Fruit fly (Drosophila melanogaster) whole organism, embryonic: Measurements from ENCODE around the gene CG15263.

Experiments used
- Aef1 ChIP-seq: fragments of 200-800 bp; sonication (Bioruptor generic); IDR thresholded peaks from 3 replicates; pipeline ENCODE4 v1.3.6; 2022; ENCODE audit warnings: missing biosample characterization, missing genetic modification characterization
- Antp ChIP-seq: fragments of 200-800 bp; sonication (Bioruptor generic); optimal IDR thresholded peaks from 3 replicates; lab custom pipeline; 2016; ENCODE audit warnings: missing biosample characterization, missing genetic modification characterization
- CG10565 ChIP-seq: fragments of 200-800 bp; sonication (Bioruptor generic); optimal IDR thresholded peaks from 3 replicates; lab custom pipeline; 2016; ENCODE audit warnings: missing biosample characterization, mild to moderate bottlenecking, missing genetic modification characterization
- CG10959 ChIP-seq: fragments of 200-800 bp; sonication (Bioruptor generic); IDR thresholded peaks from 2 replicates; pipeline ENCODE4 v1.3.6; 2022; ENCODE audit warnings: missing biosample characterization, missing genetic modification characterization
- CG11398 ChIP-seq: fragments of 200-800 bp; sonication (Bioruptor generic); optimal IDR thresholded peaks from 2 replicates; lab custom pipeline; 2016; ENCODE audit warnings: missing biosample characterization, missing genetic modification characterization
- CG12071 ChIP-seq: fragments of 200-800 bp; sonication (Bioruptor generic); optimal IDR thresholded peaks from 3 replicates; lab custom pipeline; 2018; ENCODE audit warnings: missing biosample characterization, mild to moderate bottlenecking, missing genetic modification characterization
- CG12104 ChIP-seq: fragments of 200-800 bp; sonication (Bioruptor generic); optimal IDR thresholded peaks from 3 replicates; lab custom pipeline; 2016; ENCODE audit warnings: missing biosample characterization, missing genetic modification characterization
- CG15269 ChIP-seq: fragments of 200-800 bp; sonication (Bioruptor generic); optimal IDR thresholded peaks from 2 replicates; lab custom pipeline; 2018; ENCODE audit warnings: missing biosample characterization, mild to moderate bottlenecking, missing genetic modification characterization, moderate library complexity
- CG1603 ChIP-seq: fragments of 200-800 bp; sonication (Bioruptor generic); optimal IDR thresholded peaks from 2 replicates; lab custom pipeline; 2019; ENCODE audit warnings: missing biosample characterization, mild to moderate bottlenecking, missing genetic modification characterization, moderate library complexity
- CG17385 ChIP-seq: fragments of 200-800 bp; sonication (Bioruptor generic); optimal IDR thresholded peaks from 3 replicates; lab custom pipeline; 2018; ENCODE audit warnings: missing biosample characterization, mild to moderate bottlenecking, missing genetic modification characterization
- CG30403 ChIP-seq: fragments of 200-800 bp; sonication (Bioruptor generic); optimal IDR thresholded peaks from 3 replicates; lab custom pipeline; 2016; ENCODE audit warnings: missing biosample characterization, missing genetic modification characterization
- CG32772 ChIP-seq: fragments of 200-800 bp; sonication (Bioruptor generic); IDR thresholded peaks from 2 replicates; pipeline ENCODE4 v1.3.6; 2022; ENCODE audit warnings: missing biosample characterization, missing genetic modification characterization
- CG34224 ChIP-seq: fragments of 200-800 bp; sonication (Bioruptor generic); IDR thresholded peaks from 3 replicates; pipeline ENCODE4 v1.3.6; 2022; ENCODE audit warnings: missing biosample characterization, missing genetic modification characterization; ENCODE audit not compliant: partially characterized antibody
- CG4424 ChIP-seq: fragments of 200-800 bp; sonication (Bioruptor generic); optimal IDR thresholded peaks from 3 replicates; lab custom pipeline; 2016; ENCODE audit warnings: missing biosample characterization, missing genetic modification characterization
- CG6854 ChIP-seq: fragments of 200-800 bp; sonication (Bioruptor generic); optimal IDR thresholded peaks from 3 replicates; lab custom pipeline; 2017; ENCODE audit warnings: missing biosample characterization, mild to moderate bottlenecking, missing genetic modification characterization
- CG7271 ChIP-seq: fragments of 200-800 bp; sonication (Bioruptor generic); optimal IDR thresholded peaks from 2 replicates; lab custom pipeline; 2018; ENCODE audit warnings: missing biosample characterization, mild to moderate bottlenecking, missing genetic modification characterization, moderate library complexity
- CG7745 ChIP-seq: fragments of 200-800 bp; sonication (Bioruptor generic); optimal IDR thresholded peaks from 2 replicates; lab custom pipeline; 2018; ENCODE audit warnings: missing biosample characterization, mild to moderate bottlenecking, missing genetic modification characterization, moderate library complexity
- CG7839 ChIP-seq: fragments of 200-800 bp; sonication (Bioruptor generic); optimal IDR thresholded peaks from 3 replicates; lab custom pipeline; 2018; ENCODE audit warnings: missing biosample characterization, mild to moderate bottlenecking, missing genetic modification characterization, moderate library complexity
- HmgZ ChIP-seq: fragments of 200-800 bp; sonication (Bioruptor generic); optimal IDR thresholded peaks from 2 replicates; lab custom pipeline; 2018; ENCODE audit warnings: missing biosample characterization, mild to moderate bottlenecking, missing genetic modification characterization
- Hmr ChIP-seq: fragments of 200-800 bp; sonication (Bioruptor generic); optimal IDR thresholded peaks from 3 replicates; lab custom pipeline; 2017; ENCODE audit warnings: mild to moderate bottlenecking, missing biosample characterization, missing genetic modification reagents, missing genetic modification characterization
- Hr3 ChIP-seq: fragments of 200-800 bp; sonication (Bioruptor generic); optimal IDR thresholded peaks from 3 replicates; lab custom pipeline; 2016; ENCODE audit warnings: missing biosample characterization, missing genetic modification characterization
- Med ChIP-seq: fragments of 200-800 bp; sonication (Bioruptor generic); peaks from one replicate; lab custom pipeline; 2016; ENCODE audit warnings: missing biosample characterization, missing genetic modification characterization, mild to moderate bottlenecking, inconsistent platforms, moderate library complexity
- Myb ChIP-seq: fragments of 200-800 bp; sonication (Bioruptor generic); optimal IDR thresholded peaks from 2 replicates; lab custom pipeline; 2016; ENCODE audit warnings: missing biosample characterization, missing genetic modification characterization
- Oli ChIP-seq: fragments of 200-800 bp; sonication (Bioruptor generic); optimal IDR thresholded peaks from 2 replicates; lab custom pipeline; 2018; ENCODE audit warnings: missing biosample characterization, mild to moderate bottlenecking, missing genetic modification characterization, moderate library complexity
- Poxn ChIP-seq: fragments of 200-800 bp; sonication (Bioruptor generic); IDR thresholded peaks from 2 replicates; pipeline ENCODE4 v1.3.6; 2022; ENCODE audit warnings: missing biosample characterization, missing genetic modification characterization
- Ptx1 ChIP-seq: fragments of 200-800 bp; sonication (Bioruptor generic); IDR thresholded peaks from 2 replicates; pipeline ENCODE4 v1.3.6; 2022; ENCODE audit warnings: missing biosample characterization, missing genetic modification characterization
- Rfx ChIP-seq: fragments of 200-800 bp; sonication (Bioruptor generic); IDR thresholded peaks from 2 replicates; pipeline ENCODE4 v1.3.6; 2022; ENCODE audit warnings: missing biosample characterization, missing genetic modification characterization
- TFAM ChIP-seq: fragments of 200-800 bp; sonication (Bioruptor generic); optimal IDR thresholded peaks from 2 replicates; lab custom pipeline; 2017; ENCODE audit warnings: missing biosample characterization, missing genetic modification characterization, inconsistent platforms
- YL-1 ChIP-seq: fragments of 200-800 bp; sonication (Bioruptor generic); optimal IDR thresholded peaks from 3 replicates; lab custom pipeline; 2017; ENCODE audit warnings: missing biosample characterization, mild to moderate bottlenecking, missing genetic modification characterization
- cad ChIP-seq: fragments of >200 bp; optimal IDR thresholded peaks from 2 replicates; lab custom pipeline; 2017; ENCODE audit warnings: missing biosample characterization, missing genetic modification characterization
- crol ChIP-seq: fragments of 200-800 bp; sonication (Bioruptor generic); IDR thresholded peaks from 2 replicates; pipeline ENCODE4 v1.3.6; 2022; ENCODE audit warnings: missing biosample characterization, missing genetic modification characterization
- fru ChIP-seq: fragments of >200 bp; optimal IDR thresholded peaks from 2 replicates; lab custom pipeline; 2017
- gem ChIP-seq: fragments of 200-800 bp; sonication (Bioruptor generic); optimal IDR thresholded peaks from 2 replicates; lab custom pipeline; 2019; ENCODE audit warnings: missing biosample characterization, mild to moderate bottlenecking, missing genetic modification characterization, moderate library complexity
- grau ChIP-seq: fragments of 200-800 bp; optimal IDR thresholded peaks from 3 replicates; lab custom pipeline; 2019; ENCODE audit warnings: missing biosample characterization, mild to moderate bottlenecking, missing genetic modification characterization, moderate library complexity
- grn ChIP-seq: fragments of 200-800 bp; sonication (Bioruptor generic); optimal IDR thresholded peaks from 3 replicates; lab custom pipeline; 2017; ENCODE audit warnings: missing biosample characterization, missing genetic modification characterization
- gro ChIP-seq: fragments of 200-800 bp; sonication (Bioruptor generic); optimal IDR thresholded peaks from 2 replicates; lab custom pipeline; 2016; ENCODE audit warnings: missing biosample characterization, missing genetic modification characterization
- ham ChIP-seq: fragments of 200-800 bp; sonication (Bioruptor generic); IDR thresholded peaks from 2 replicates; pipeline ENCODE4 v1.3.6; 2022; ENCODE audit warnings: missing biosample characterization, missing genetic modification characterization
- her ChIP-seq: fragments of 200-800 bp; sonication (Bioruptor generic); optimal IDR thresholded peaks from 2 replicates; lab custom pipeline; 2016; ENCODE audit warnings: missing biosample characterization, missing genetic modification characterization
- luna ChIP-seq: fragments of 200-800 bp; sonication (Bioruptor generic); optimal IDR thresholded peaks from 2 replicates; lab custom pipeline; 2016; ENCODE audit warnings: missing biosample characterization, missing genetic modification characterization
- mam ChIP-seq: fragments of 200-800 bp; sonication (Bioruptor generic); optimal IDR thresholded peaks from 3 replicates; lab custom pipeline; 2016; ENCODE audit warnings: missing biosample characterization, missing genetic modification characterization
- mirr ChIP-seq: fragments of 200-800 bp; sonication (Bioruptor generic); optimal IDR thresholded peaks from 3 replicates; lab custom pipeline; 2018; ENCODE audit warnings: missing biosample characterization, mild to moderate bottlenecking, missing genetic modification characterization
- phol ChIP-seq: fragments of 200-800 bp; sonication (Bioruptor generic); optimal IDR thresholded peaks from 3 replicates; lab custom pipeline; 2018; ENCODE audit warnings: missing biosample characterization, mild to moderate bottlenecking, missing genetic modification characterization, moderate library complexity
- pnt ChIP-seq: fragments of 200-800 bp; sonication (Bioruptor generic); optimal IDR thresholded peaks from 3 replicates; lab custom pipeline; 2016; ENCODE audit warnings: missing biosample characterization, missing genetic modification characterization
- prd ChIP-seq, 3 experiments: fragments of >200 bp in 2 of 3; fragments of 200-800 bp in 1 of 3; sonication (Bioruptor generic) in 1 of 3; optimal IDR thresholded peaks in 2 of 3; IDR thresholded peaks in 1 of 3; 2 replicates in 2 of 3; 3 replicates in 1 of 3; pipeline versions ENCODE4 v1.3.6 to Lab custom; 2017 to 2022; ENCODE audit warnings: missing biosample characterization in 1 of 3, missing genetic modification characterization in 1 of 3
- row ChIP-seq: fragments of 200-800 bp; sonication (Bioruptor generic); IDR thresholded peaks from 3 replicates; pipeline ENCODE4 v1.3.6; 2022; ENCODE audit warnings: missing biosample characterization, missing genetic modification characterization
- sim ChIP-seq: fragments of 200-800 bp; sonication (Bioruptor generic); IDR thresholded peaks from 2 replicates; pipeline ENCODE4 v1.3.6; 2022; ENCODE audit warnings: missing biosample characterization, missing genetic modification characterization
- sisA ChIP-seq: fragments of 200-800 bp; sonication (Bioruptor generic); IDR thresholded peaks from 2 replicates; pipeline ENCODE4 v1.3.6; 2022; ENCODE audit warnings: missing biosample characterization, missing genetic modification characterization
- tx ChIP-seq: fragments of 200-800 bp; sonication (Bioruptor generic); optimal IDR thresholded peaks from 2 replicates; lab custom pipeline; 2016; ENCODE audit warnings: missing biosample characterization, missing genetic modification characterization
- vvl ChIP-seq: fragments of 200-800 bp; sonication (Bioruptor generic); IDR thresholded peaks from 2 replicates; pipeline ENCODE4 v1.3.6; 2022; ENCODE audit warnings: missing biosample characterization, missing genetic modification characterization
- wdn ChIP-seq: fragments of 200-800 bp; sonication (Bioruptor generic); IDR thresholded peaks from 2 replicates; pipeline ENCODE4 v1.3.6; 2022; ENCODE audit warnings: missing biosample characterization, missing genetic modification characterization
- zen2 ChIP-seq: fragments of 200-800 bp; sonication (Bioruptor generic); IDR thresholded peaks from 3 replicates; pipeline ENCODE4 v1.3.6; 2022; ENCODE audit warnings: missing biosample characterization, missing genetic modification characterization; ENCODE audit not compliant: partially characterized antibody

The CG15263 gene

dm6 chr2L:15273521-15274123, 11.2 kb upstream of the CG15263 start (continued):
- TF ChIP-seq Oli (tag; lab: Kevin White, UChicago) (no peak), CG12104 (GFP tag; lab: Kevin White, UChicago) (no peak), CG7745 (tag; lab: Kevin White, UChicago) (no peak), mam (peak; percentile 18), phol (tag; lab: Kevin White, UChicago) (peak; percentile 22), CG10565 (GFP tag; lab: Kevin White, UChicago) (no peak), ham (no peak), pnt (GFP tag; lab: Kevin White, UChicago) (peak; percentile 0), Poxn (GFP tag; lab: Robert Waterston, UW) (no peak), prd (optimal IDR thresholded peaks at IDR 0.05; lab: Kevin White, UChicago) (no peak), prd (GFP tag; IDR thresholded peaks at IDR 0.05; lab: Robert Waterston, UW) (peak; percentile 11; the same call in 1 of the 3 replicates), CG7839 (tag; lab: Kevin White, UChicago) (no peak), CG7271 (tag; lab: Kevin White, UChicago) (no peak), CG1603 (tag; lab: Kevin White, UChicago) (peak; percentile 39), gem (peak; percentile 25), Ptx1 (GFP tag; lab: Robert Waterston, UW) (peak; percentile 21; the same call in 1 of the 2 replicates), Med (GFP tag; lab: Kevin White, UChicago) (peak; percentile 32), CG11398 (GFP tag; lab: Kevin White, UChicago) (no peak), tx (GFP tag; lab: Kevin White, UChicago) (no peak), luna (GFP tag; lab: Kevin White, UChicago) (no peak)

dm6 chr2L:15274292-15274691, 10.5 kb upstream of the CG15263 start:
- TF ChIP-seq crol (GFP tag; lab: Robert Waterston, UW) (no peak), mirr (GFP tag; lab: Kevin White, UChicago) (peak; percentile 5), CG30403 (GFP tag; lab: Kevin White, UChicago) (no peak), TFAM (GFP tag; lab: Kevin White, UChicago) (no peak), CG32772 (GFP tag; lab: Robert Waterston, UW) (no peak), gro (GFP tag; lab: Kevin White, UChicago) (no peak), YL-1 (GFP tag; lab: Kevin White, UChicago) (no peak), CG10959 (GFP tag; lab: Robert Waterston, UW) (no peak), Antp (GFP tag; lab: Kevin White, UChicago) (no peak), her (GFP tag; lab: Kevin White, UChicago) (no peak), zen2 (no peak), vvl (no peak), CG6854 (GFP tag; lab: Kevin White, UChicago) (no peak), Rfx (GFP tag; lab: Robert Waterston, UW) (0 out of 2 replicates have a peak, but pooled peaks have one; percentile 35), wdn (no peak), CG34224 (GFP tag; lab: Robert Waterston, UW) (no peak), Aef1 (GFP tag; lab: Robert Waterston, UW) (peak; percentile 13; the same call in 1 of the 3 replicates), Hmr (GFP tag; lab: Kevin White, UChicago) (peak; percentile 17), fru (no peak), grau (tag; lab: Kevin White, UChicago) (peak; percentile 75), CG4424 (no peak), sisA (no peak), CG12071 (GFP tag; lab: Kevin White, UChicago) (peak; percentile 26), HmgZ (peak; percentile 13), Hr3 (GFP tag; lab: Kevin White, UChicago) (no peak), grn (peak; percentile 70), row (GFP tag; lab: Robert Waterston, UW) (peak; percentile 46; the same call in 2 of the 3 replicates), cad (peak; percentile 20), CG17385 (GFP tag; lab: Kevin White, UChicago) (no peak), Myb (GFP tag; lab: Kevin White, UChicago) (no peak), CG15269 (tag; lab: Kevin White, UChicago) (peak; percentile 14), sim (GFP tag; lab: Robert Waterston, UW) (no peak)
